Fruit fly (Drosophila melanogaster) whole organism, embryonic: ENCODE measurements around the gene CenB1A.

Experiments
- Atf-2 ChIP-seq: fragments of 200-800 bp; sonication (Bioruptor generic); optimal IDR thresholded peaks from 2 replicates; lab custom pipeline; 2016; ENCODE audit warnings: missing biosample characterization, missing genetic modification characterization
- Atf3 ChIP-seq: fragments of 200-800 bp; sonication (Bioruptor generic); optimal IDR thresholded peaks from 3 replicates; lab custom pipeline; 2016; ENCODE audit warnings: missing biosample characterization, missing genetic modification characterization
- CG10209 ChIP-seq: fragments of 200-800 bp; sonication (Bioruptor generic); optimal IDR thresholded peaks from 3 replicates; lab custom pipeline; 2017; ENCODE audit warnings: missing biosample characterization, mild to moderate bottlenecking, missing genetic modification characterization, missing genetic modification reagents
- CG11085 ChIP-seq: fragments of 200-800 bp; sonication (Bioruptor generic); IDR thresholded peaks from 2 replicates; pipeline ENCODE4 v1.3.6; 2022; ENCODE audit warnings: missing biosample characterization, missing genetic modification characterization
- CG11695 ChIP-seq: fragments of 200-800 bp; sonication (Bioruptor generic); IDR thresholded peaks from 3 replicates; pipeline ENCODE4 v1.3.6; 2022; ENCODE audit warnings: missing biosample characterization, missing genetic modification characterization
- CG12104 ChIP-seq: fragments of 200-800 bp; sonication (Bioruptor generic); optimal IDR thresholded peaks from 3 replicates; lab custom pipeline; 2016; ENCODE audit warnings: missing biosample characterization, missing genetic modification characterization
- CG13775 ChIP-seq: fragments of 200-800 bp; sonication (Bioruptor generic); optimal IDR thresholded peaks from 3 replicates; lab custom pipeline; 2017; ENCODE audit warnings: missing biosample characterization, mild to moderate bottlenecking, missing genetic modification characterization
- CG15269 ChIP-seq: fragments of 200-800 bp; sonication (Bioruptor generic); optimal IDR thresholded peaks from 2 replicates; lab custom pipeline; 2018; ENCODE audit warnings: missing biosample characterization, mild to moderate bottlenecking, missing genetic modification characterization, moderate library complexity
- CG1602 ChIP-seq: fragments of 200-800 bp; sonication (Bioruptor generic); optimal IDR thresholded peaks from 3 replicates; lab custom pipeline; 2016; ENCODE audit warnings: missing biosample characterization, missing genetic modification characterization
- CG17328 ChIP-seq: fragments of 200-800 bp; sonication (Bioruptor generic); IDR thresholded peaks from 2 replicates; pipeline ENCODE4 v1.3.6; 2022; ENCODE audit warnings: missing biosample characterization, missing genetic modification characterization
- CG17612 ChIP-seq: fragments of 200-800 bp; sonication (Bioruptor generic); IDR thresholded peaks from 2 replicates; pipeline ENCODE4 v1.3.6; 2022; ENCODE audit warnings: missing biosample characterization, missing genetic modification characterization
- CG2678 ChIP-seq: fragments of 200-800 bp; sonication (Bioruptor generic); optimal IDR thresholded peaks from 3 replicates; lab custom pipeline; 2019; ENCODE audit warnings: missing biosample characterization, mild to moderate bottlenecking, missing genetic modification characterization, moderate library complexity
- CG3847 ChIP-seq: fragments of 200-800 bp; sonication (Bioruptor generic); IDR thresholded peaks from 2 replicates; pipeline ENCODE4 v1.3.6; 2022; ENCODE audit warnings: missing biosample characterization, missing genetic modification characterization
- CG4404 ChIP-seq: fragments of 200-800 bp; sonication (Bioruptor generic); IDR thresholded peaks from 2 replicates; pipeline ENCODE4 v1.3.6; 2022; ENCODE audit warnings: missing biosample characterization, missing genetic modification characterization
- CG6854 ChIP-seq: fragments of 200-800 bp; sonication (Bioruptor generic); optimal IDR thresholded peaks from 3 replicates; lab custom pipeline; 2017; ENCODE audit warnings: missing biosample characterization, mild to moderate bottlenecking, missing genetic modification characterization
- CG8281 ChIP-seq: fragments of 200-800 bp; sonication (Bioruptor generic); optimal IDR thresholded peaks from 2 replicates; lab custom pipeline; 2018; ENCODE audit warnings: missing biosample characterization, mild to moderate bottlenecking, missing genetic modification characterization, moderate library complexity
- CG9215 ChIP-seq: fragments of 200-800 bp; sonication (Bioruptor generic); IDR thresholded peaks from 2 replicates; pipeline ENCODE4 v1.3.6; 2022; ENCODE audit warnings: missing biosample characterization, missing genetic modification characterization
- CG9437 ChIP-seq: fragments of 200-800 bp; sonication (Bioruptor generic); optimal IDR thresholded peaks from 2 replicates; lab custom pipeline; 2018; ENCODE audit warnings: missing biosample characterization, mild to moderate bottlenecking, missing genetic modification characterization
- CG9876 ChIP-seq: fragments of 200-800 bp; sonication (Bioruptor generic); optimal IDR thresholded peaks from 2 replicates; lab custom pipeline; 2016; ENCODE audit warnings: missing biosample characterization, missing genetic modification characterization
- CoRest ChIP-seq: fragments of 200-800 bp; sonication (Bioruptor generic); optimal IDR thresholded peaks from 3 replicates; lab custom pipeline; 2018; ENCODE audit warnings: missing biosample characterization, mild to moderate bottlenecking, missing genetic modification characterization, moderate library complexity
- Dad ChIP-seq: fragments of 200-800 bp; sonication (Bioruptor generic); optimal IDR thresholded peaks from 3 replicates; lab custom pipeline; 2016; ENCODE audit warnings: missing biosample characterization, missing genetic modification characterization
- Kr ChIP-seq: fragments of 200-800 bp; sonication (Bioruptor generic); optimal IDR thresholded peaks from 2 replicates; lab custom pipeline; 2017; ENCODE audit warnings: missing biosample characterization, mild to moderate bottlenecking, missing genetic modification characterization
- Mes4 ChIP-seq: fragments of 200-800 bp; sonication (Bioruptor generic); optimal IDR thresholded peaks from 2 replicates; lab custom pipeline; 2016; ENCODE audit warnings: missing biosample characterization, missing genetic modification characterization
- Ssrp ChIP-seq: fragments of 200-800 bp; sonication (Bioruptor generic); optimal IDR thresholded peaks from 2 replicates; lab custom pipeline; 2018; ENCODE audit warnings: missing biosample characterization, mild to moderate bottlenecking, missing genetic modification characterization, moderate library complexity
- Xrp1 ChIP-seq: fragments of 200-800 bp; sonication (Bioruptor generic); IDR thresholded peaks from 2 replicates; pipeline ENCODE4 v1.3.6; 2022; ENCODE audit warnings: missing biosample characterization, missing genetic modification characterization
- bowl ChIP-seq: fragments of 200-800 bp; sonication (Bioruptor generic); IDR thresholded peaks from 2 replicates; pipeline ENCODE4 v1.3.6; 2022; ENCODE audit warnings: missing biosample characterization, missing genetic modification characterization
- chinmo ChIP-seq: fragments of 200-800 bp; sonication (Bioruptor generic); IDR thresholded peaks from 4 replicates; pipeline ENCODE4 v1.3.6; 2022; ENCODE audit warnings: missing biosample characterization, missing genetic modification characterization; ENCODE audit not compliant: partially characterized antibody
- chn ChIP-seq: fragments of 200-800 bp; sonication (Bioruptor generic); optimal IDR thresholded peaks from 2 replicates; lab custom pipeline; 2016; ENCODE audit warnings: missing biosample characterization, missing genetic modification characterization
- dmrt99B ChIP-seq: fragments of 200-800 bp; sonication (Bioruptor generic); optimal IDR thresholded peaks from 2 replicates; lab custom pipeline; 2018; ENCODE audit warnings: missing biosample characterization, mild to moderate bottlenecking, missing genetic modification characterization, moderate library complexity
- en ChIP-seq: fragments of 200-800 bp; sonication (Bioruptor generic); optimal IDR thresholded peaks from 2 replicates; lab custom pipeline; 2016; ENCODE audit warnings: missing biosample characterization, missing genetic modification characterization
- fd3F ChIP-seq: fragments of 200-800 bp; sonication (Bioruptor generic); optimal IDR thresholded peaks from 2 replicates; lab custom pipeline; 2018; ENCODE audit warnings: missing biosample characterization, mild to moderate bottlenecking, missing genetic modification characterization, moderate library complexity
- gce ChIP-seq: fragments of 200-800 bp; sonication (Bioruptor generic); IDR thresholded peaks from 3 replicates; pipeline ENCODE4 v1.3.6; 2022; ENCODE audit warnings: missing biosample characterization, missing genetic modification characterization
- gcm ChIP-seq: fragments of 200-800 bp; sonication (Bioruptor generic); optimal IDR thresholded peaks from 2 replicates; lab custom pipeline; 2019; ENCODE audit warnings: missing biosample characterization, mild to moderate bottlenecking, missing genetic modification characterization, moderate library complexity
- ken ChIP-seq: fragments of 200-800 bp; sonication (Bioruptor generic); IDR thresholded peaks from 3 replicates; pipeline ENCODE4 v1.3.6; 2022; ENCODE audit warnings: missing biosample characterization, missing genetic modification characterization
- klu ChIP-seq: fragments of 200-800 bp; sonication (Bioruptor generic); IDR thresholded peaks from 2 replicates; pipeline ENCODE4 v1.3.6; 2022; ENCODE audit warnings: missing biosample characterization, missing genetic modification characterization
- knrl ChIP-seq: fragments of 200-800 bp; sonication (Bioruptor generic); IDR thresholded peaks from 3 replicates; pipeline ENCODE4 v1.3.6; 2022; ENCODE audit warnings: missing biosample characterization, missing genetic modification characterization; ENCODE audit not compliant: partially characterized antibody
- lola ChIP-seq, 3 experiments: fragments of >200 bp in 2 of 3; fragments of 200-800 bp in 1 of 3; sonication (Bioruptor generic) in 1 of 3; optimal IDR thresholded peaks; 2 replicates each; lab custom pipeline; 2017 to 2019; ENCODE audit warnings: missing biosample characterization in 3 of 3, missing genetic modification characterization in 3 of 3, mild to moderate bottlenecking in 1 of 3, moderate library complexity in 1 of 3
- org-1 ChIP-seq: fragments of 200-800 bp; sonication (Bioruptor generic); optimal IDR thresholded peaks from 2 replicates; lab custom pipeline; 2017; ENCODE audit warnings: missing biosample characterization, missing genetic modification characterization
- otp ChIP-seq: fragments of 200-800 bp; sonication (Bioruptor generic); IDR thresholded peaks from 3 replicates; pipeline ENCODE4, ENCODE4 v1.3.6; 2022; ENCODE audit warnings: missing biosample characterization, missing genetic modification characterization
- phol ChIP-seq: fragments of 200-800 bp; sonication (Bioruptor generic); optimal IDR thresholded peaks from 3 replicates; lab custom pipeline; 2018; ENCODE audit warnings: missing biosample characterization, mild to moderate bottlenecking, missing genetic modification characterization, moderate library complexity
- pnt ChIP-seq: fragments of 200-800 bp; sonication (Bioruptor generic); optimal IDR thresholded peaks from 3 replicates; lab custom pipeline; 2016; ENCODE audit warnings: missing biosample characterization, missing genetic modification characterization
- rib ChIP-seq: fragments of 200-800 bp; sonication (Bioruptor generic); IDR thresholded peaks from 2 replicates; pipeline ENCODE4 v1.3.6; 2022; ENCODE audit warnings: missing biosample characterization, missing genetic modification characterization
- salm ChIP-seq: fragments of 200-800 bp; sonication (Bioruptor generic); optimal IDR thresholded peaks from 2 replicates; lab custom pipeline; 2018; ENCODE audit warnings: missing biosample characterization, mild to moderate bottlenecking, missing genetic modification characterization
- scrt ChIP-seq: fragments of 200-800 bp; sonication (Bioruptor generic); optimal IDR thresholded peaks from 2 replicates; lab custom pipeline; 2018; ENCODE audit warnings: missing biosample characterization, mild to moderate bottlenecking, missing genetic modification characterization, moderate library complexity
- sens-2 ChIP-seq: fragments of 200-800 bp; sonication (Bioruptor generic); IDR thresholded peaks from 2 replicates; pipeline ENCODE4 v1.3.6; 2022; ENCODE audit warnings: missing biosample characterization, missing genetic modification characterization
- slbo ChIP-seq: fragments of 200-800 bp; sonication (Bioruptor generic); IDR thresholded peaks from 2 replicates; pipeline ENCODE4 v1.3.6; 2022; ENCODE audit warnings: missing biosample characterization, missing genetic modification characterization
- ssp ChIP-seq: fragments of 200-800 bp; sonication (Bioruptor generic); IDR thresholded peaks from 2 replicates; pipeline ENCODE4 v1.3.6; 2022; ENCODE audit warnings: missing biosample characterization, missing genetic modification characterization
- tll ChIP-seq, 2 experiments: fragments of 200-800 bp in 1 of 2; fragments of >200 bp in 1 of 2; sonication (Bioruptor generic) in 1 of 2; optimal IDR thresholded peaks; 2 replicates each; lab custom pipeline; 2017 to 2019; ENCODE audit warnings: missing biosample characterization in 2 of 2, missing genetic modification characterization in 2 of 2, mild to moderate bottlenecking in 1 of 2, moderate library complexity in 1 of 2
- toy ChIP-seq: fragments of 200-800 bp; sonication (Bioruptor generic); IDR thresholded peaks from 2 replicates; pipeline ENCODE4 v1.3.6; 2022; ENCODE audit warnings: missing biosample characterization, missing genetic modification characterization
- zf30C ChIP-seq: fragments of 200-800 bp; sonication (Bioruptor generic); optimal IDR thresholded peaks from 3 replicates; lab custom pipeline; 2018; ENCODE audit warnings: missing biosample characterization, mild to moderate bottlenecking, missing genetic modification characterization
- zfh2 ChIP-seq: fragments of 200-800 bp; sonication (Bioruptor generic); optimal IDR thresholded peaks from 2 replicates; lab custom pipeline; 2016; ENCODE audit warnings: missing biosample characterization, missing genetic modification characterization

Gene CenB1A

DNA sequence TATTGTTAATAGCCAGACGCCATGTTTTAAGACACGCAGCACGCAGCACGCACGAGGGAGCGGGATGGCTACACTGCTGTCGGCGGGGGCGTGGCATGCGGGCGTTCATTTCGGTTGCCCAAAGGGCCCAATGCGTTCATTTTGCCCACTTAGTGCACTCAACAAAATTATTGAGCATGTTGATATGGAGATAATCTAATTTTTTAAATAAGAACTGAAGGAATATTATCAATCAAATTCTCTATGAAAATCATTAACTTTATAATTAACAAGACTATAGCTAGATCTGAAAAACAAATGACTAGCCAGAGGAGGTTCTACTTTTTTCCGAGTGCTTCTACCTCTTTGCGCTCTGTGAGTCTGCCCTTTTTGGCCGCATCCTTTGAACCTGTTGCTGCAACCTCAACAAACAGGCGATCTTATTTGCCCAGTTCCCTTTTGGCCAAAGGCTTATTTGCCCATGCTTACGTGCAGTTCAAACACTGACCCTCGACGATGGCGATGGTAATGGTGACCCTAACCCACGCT, 15.2 kb downstream of the CenB1A start (continued):
- TF ChIP-seq ssp (GFP tag; lab: Robert Waterston, UW) (no peak), CG11695 (peak; percentile 53; the same call in 1 of the 3 replicates), CG9876 (GFP tag; lab: Kevin White, UChicago) (no peak), Dad (GFP tag; lab: Kevin White, UChicago) (no peak), CG8281 (tag; lab: Kevin White, UChicago) (no peak), rib (GFP tag; lab: Robert Waterston, UW) (no peak), CG15269 (tag; lab: Kevin White, UChicago) (no peak), CG11085 (GFP tag; lab: Robert Waterston, UW) (no peak), toy (GFP tag; lab: Robert Waterston, UW) (no peak), Ssrp (no peak), CG9437 (no peak), Xrp1 (GFP tag; lab: Robert Waterston, UW) (peak; percentile 55; the same call in 1 of the 2 replicates), otp (GFP tag; lab: Robert Waterston, UW) (0 out of 3 replicates have a peak, but pooled peaks have one; percentile 16), CG9215 (GFP tag; lab: Robert Waterston, UW) (no peak), CG6854 (no peak), klu (GFP tag; lab: Robert Waterston, UW) (no peak), sens-2 (GFP tag; lab: Robert Waterston, UW) (0 out of 2 replicates have a peak, but pooled peaks have one; percentile 5), CG4404 (GFP tag; lab: Robert Waterston, UW) (peak; percentile 29; the same call in 1 of the 2 replicates), slbo (no peak), tll (GFP tag; optimal IDR thresholded peaks at IDR 0.05; lab: Kevin White, UChicago) (no peak), Atf3 (no peak), salm (tag; lab: Kevin White, UChicago) (no peak), org-1 (GFP tag; lab: Kevin White, UChicago) (no peak), CG10209 (GFP tag; lab: Kevin White, UChicago) (no peak), dmrt99B (no peak), CG1602 (GFP tag; lab: Kevin White, UChicago) (peak; percentile 28), lola (GFP tag; optimal IDR thresholded peaks at IDR 0.05; lab: Kevin White, UChicago) (peak in 1 of 3 experiments; percentile 5), zfh2 (GFP tag; lab: Kevin White, UChicago) (no peak), CG2678 (tag; lab: Kevin White, UChicago) (no peak), gce (no peak), bowl (GFP tag; lab: Robert Waterston, UW) (no peak), scrt (GFP tag; lab: Kevin White, UChicago) (no peak), en (GFP tag; lab: Kevin White, UChicago) (no peak), CG3847 (no peak), knrl (GFP tag; lab: Robert Waterston, UW) (no peak), CoRest (tag; lab: Kevin White, UChicago) (no peak), Atf-2 (GFP tag; lab: Kevin White, UChicago) (no peak), CG17612 (GFP tag; lab: Robert Waterston, UW) (no peak), fd3F (no peak), ken (GFP tag; lab: Robert Waterston, UW) (no peak), pnt (GFP tag; lab: Kevin White, UChicago) (no peak), CG17328 (GFP tag; lab: Robert Waterston, UW) (0 out of 2 replicates have a peak, but pooled peaks have one; percentile 29), zf30C (GFP tag; lab: Kevin White, UChicago) (peak; percentile 80), chinmo (GFP tag; lab: Robert Waterston, UW) (no peak), CG13775 (no peak), CG12104 (GFP tag; lab: Kevin White, UChicago) (no peak), phol (tag; lab: Kevin White, UChicago) (peak; percentile 36), gcm (GFP tag; lab: Kevin White, UChicago) (peak; percentile 56), chn (peak; percentile 3), Kr (peak; percentile 77), Mes4 (GFP tag; lab: Kevin White, UChicago) (no peak)
